Worm (Caenorhabditis elegans) whole organism, L1 larva: ENCODE measurements around the gene rha-1.

Experiments used
- C04F5.9 ChIP-seq: sonication (generic microtip); optimal IDR thresholded peaks from 2 replicates; lab custom pipeline; 2016; ENCODE audit warnings: missing genetic modification characterization, missing compliant biosample characterization
- C16A3.4 ChIP-seq: fragments of 150-350 bp; optimal IDR thresholded peaks from 2 replicates; lab custom pipeline; 2014; ENCODE audit warnings: missing biosample characterization, missing genetic modification characterization
- Y116A8C.19 ChIP-seq: sonication (generic microtip); optimal IDR thresholded peaks from 2 replicates; lab custom pipeline; 2016; ENCODE audit warnings: missing compliant biosample characterization, missing genetic modification characterization, borderline replicate concordance
- blmp-1 ChIP-seq: fragments of 150-350 bp; optimal IDR thresholded peaks from 2 replicates; lab custom pipeline; 2014; ENCODE audit warnings: missing biosample characterization, missing genetic modification characterization
- ceh-82 ChIP-seq, 3 experiments: fragments of 150-350 bp in 1 of 3; sonication (generic microtip) in 2 of 3; optimal IDR thresholded peaks; 2 replicates each; lab custom pipeline; 2014 to 2017; ENCODE audit warnings: missing biosample characterization in 3 of 3, missing genetic modification characterization in 3 of 3
- ceh-90 ChIP-seq: sonication (generic microtip); optimal IDR thresholded peaks from 2 replicates; lab custom pipeline; 2016; ENCODE audit warnings: missing genetic modification characterization, missing compliant biosample characterization
- dsc-1 ChIP-seq: sonication (generic microtip); optimal IDR thresholded peaks from 2 replicates; lab custom pipeline; 2016; ENCODE audit warnings: mild to moderate bottlenecking, missing genetic modification characterization, missing compliant biosample characterization
- efl-1 ChIP-seq, 4 experiments: fragments of 150-350 bp; optimal IDR thresholded peaks in 3 of 4; peaks in 1 of 4; 1 replicate in 1 of 4; 2 replicates in 3 of 4; lab custom pipeline; 2014; ENCODE audit warnings: missing biosample characterization in 2 of 4, missing genetic modification characterization in 2 of 4, missing genetic modification reagents in 2 of 4
- efl-3 ChIP-seq: fragments of 200-800 bp; sonication (Bioruptor generic); optimal IDR thresholded peaks from 2 replicates; lab custom pipeline; 2018; ENCODE audit warnings: mild to moderate bottlenecking, missing genetic modification characterization, missing compliant biosample characterization
- egl-27 ChIP-seq, 2 experiments: fragments of 150-350 bp in 1 of 2; sonication (generic microtip); optimal IDR thresholded peaks; 3 replicates each; lab custom pipeline; 2017 to 2018; ENCODE audit warnings: missing biosample characterization in 2 of 2, missing genetic modification characterization in 2 of 2, missing genetic modification reagents in 2 of 2
- elt-2 ChIP-seq: sonication (generic microtip); optimal IDR thresholded peaks from 2 replicates; lab custom pipeline; 2016; ENCODE audit warnings: missing genetic modification characterization, mild to moderate bottlenecking, inconsistent platforms, missing compliant biosample characterization, missing genetic modification reagents
- elt-3 ChIP-seq, 6 experiments: fragments of 150-350 bp in 1 of 6; sonication (generic microtip); optimal IDR thresholded peaks; 2 replicates each; lab custom pipeline; 2017 to 2018; ENCODE audit warnings: missing biosample characterization in 6 of 6, missing genetic modification characterization in 6 of 6, inconsistent platforms in 1 of 6
- fkh-4 ChIP-seq: sonication (generic microtip); optimal IDR thresholded peaks from 2 replicates; lab custom pipeline; 2016; ENCODE audit warnings: missing compliant biosample characterization, missing genetic modification characterization, borderline replicate concordance
- fkh-8 ChIP-seq: sonication (generic microtip); optimal IDR thresholded peaks from 2 replicates; lab custom pipeline; 2016; ENCODE audit warnings: mild to moderate bottlenecking, missing genetic modification characterization, missing compliant biosample characterization
- hlh-17 ChIP-seq: fragments of 200-800 bp; sonication (Bioruptor generic); optimal IDR thresholded peaks from 2 replicates; lab custom pipeline; 2018; ENCODE audit warnings: missing genetic modification characterization, mild to moderate bottlenecking, missing compliant biosample characterization, moderate library complexity, borderline replicate concordance
- hlh-4 ChIP-seq: sonication (generic microtip); optimal IDR thresholded peaks from 2 replicates; lab custom pipeline; 2016; ENCODE audit warnings: mild to moderate bottlenecking, missing genetic modification characterization, missing compliant biosample characterization
- hpl-2 ChIP-seq: fragments of 150-350 bp; optimal IDR thresholded peaks from 2 replicates; lab custom pipeline; 2014; ENCODE audit warnings: missing biosample characterization, missing genetic modification reagents, missing genetic modification characterization
- jun-1 ChIP-seq: fragments of 150-350 bp; optimal IDR thresholded peaks from 2 replicates; lab custom pipeline; 2014; ENCODE audit warnings: missing biosample characterization, missing genetic modification reagents, missing genetic modification characterization
- lin-13 ChIP-seq: fragments of 150-350 bp; optimal IDR thresholded peaks from 2 replicates; lab custom pipeline; 2014; ENCODE audit warnings: missing biosample characterization, missing genetic modification reagents, missing genetic modification characterization
- lin-14 ChIP-seq: fragments of 200-800 bp; sonication (Bioruptor generic); optimal IDR thresholded peaks from 2 replicates; lab custom pipeline; 2018; ENCODE audit warnings: mild to moderate bottlenecking, missing genetic modification characterization, moderate library complexity, missing compliant biosample characterization
- lin-35 ChIP-seq, 2 experiments: fragments of 150-350 bp; optimal IDR thresholded peaks; 2 replicates each; lab custom pipeline; 2014; ENCODE audit warnings: missing biosample characterization in 2 of 2, missing genetic modification characterization in 2 of 2, missing genetic modification reagents in 2 of 2
- lin-39 ChIP-seq: fragments of 150-350 bp; optimal IDR thresholded peaks from 2 replicates; lab custom pipeline; 2014; ENCODE audit warnings: missing biosample characterization, missing genetic modification reagents, missing genetic modification characterization
- lir-3 ChIP-seq: sonication (generic microtip); optimal IDR thresholded peaks from 2 replicates; lab custom pipeline; 2016; ENCODE audit warnings: mild to moderate bottlenecking, missing genetic modification characterization, moderate library complexity, missing compliant biosample characterization; ENCODE audit not compliant: poor library complexity
- lsy-2 ChIP-seq, 2 experiments: fragments of 150-350 bp; optimal IDR thresholded peaks; 2 replicates each; lab custom pipeline; 2014; ENCODE audit warnings: missing biosample characterization in 2 of 2, missing genetic modification characterization in 2 of 2
- mef-2 ChIP-seq: fragments of 150-350 bp; optimal IDR thresholded peaks from 2 replicates; lab custom pipeline; 2014; ENCODE audit warnings: missing biosample characterization, missing genetic modification characterization
- mep-1 ChIP-seq: fragments of 150-350 bp; optimal IDR thresholded peaks from 2 replicates; lab custom pipeline; 2014; ENCODE audit warnings: missing biosample characterization, missing genetic modification characterization
- nhr-12 ChIP-seq: sonication (generic microtip); optimal IDR thresholded peaks from 2 replicates; lab custom pipeline; 2017; ENCODE audit warnings: missing biosample characterization, missing genetic modification characterization
- nhr-19 ChIP-seq: fragments of 200-800 bp; sonication (Bioruptor generic); conservative IDR thresholded peaks from 2 replicates; pipeline ENCODE4 v1.3.6; 2022; ENCODE audit warnings: missing genetic modification characterization, missing compliant biosample characterization
- nhr-20 ChIP-seq: sonication (generic microtip); optimal IDR thresholded peaks from 2 replicates; lab custom pipeline; 2016; ENCODE audit warnings: mild to moderate bottlenecking, missing genetic modification characterization, missing compliant biosample characterization
- nhr-237 ChIP-seq: fragments of 150-350 bp; optimal IDR thresholded peaks from 2 replicates; lab custom pipeline; 2014; ENCODE audit warnings: missing biosample characterization, missing genetic modification characterization
- nhr-28 ChIP-seq: fragments of 150-350 bp; optimal IDR thresholded peaks from 2 replicates; lab custom pipeline; 2014; ENCODE audit warnings: missing biosample characterization, missing genetic modification characterization
- nhr-71 ChIP-seq: sonication (generic microtip); optimal IDR thresholded peaks from 2 replicates; lab custom pipeline; 2016; ENCODE audit warnings: mild to moderate bottlenecking, missing genetic modification characterization, moderate library complexity, missing compliant biosample characterization
- nhr-90 ChIP-seq: sonication (generic microtip); optimal IDR thresholded peaks from 2 replicates; lab custom pipeline; 2016; ENCODE audit warnings: mild to moderate bottlenecking, missing genetic modification characterization, missing compliant biosample characterization; ENCODE audit not compliant: poor library complexity
- rnt-1 ChIP-seq: sonication (generic microtip); optimal IDR thresholded peaks from 2 replicates; lab custom pipeline; 2016; ENCODE audit warnings: mild to moderate bottlenecking, missing genetic modification characterization, moderate library complexity, missing compliant biosample characterization
- skn-1 ChIP-seq: fragments of 150-350 bp; optimal IDR thresholded peaks from 2 replicates; lab custom pipeline; 2014; ENCODE audit warnings: missing biosample characterization, missing genetic modification characterization
- snpc-4 ChIP-seq: fragments of 150-350 bp; optimal IDR thresholded peaks from 2 replicates; lab custom pipeline; 2014; ENCODE audit warnings: missing biosample characterization, missing genetic modification characterization
- snu-23 ChIP-seq: sonication (generic microtip); optimal IDR thresholded peaks from 2 replicates; lab custom pipeline; 2016; ENCODE audit warnings: missing genetic modification characterization, missing compliant biosample characterization
- sox-4 ChIP-seq: sonication (generic microtip); optimal IDR thresholded peaks from 2 replicates; lab custom pipeline; 2016; ENCODE audit warnings: missing genetic modification characterization, missing compliant biosample characterization
- swsn-7 ChIP-seq: sonication (generic microtip); optimal IDR thresholded peaks from 2 replicates; lab custom pipeline; 2016; ENCODE audit warnings: missing genetic modification characterization, missing compliant biosample characterization
- tbx-2 ChIP-seq: sonication (generic microtip); optimal IDR thresholded peaks from 2 replicates; lab custom pipeline; 2016; ENCODE audit warnings: missing genetic modification characterization, missing compliant biosample characterization
- unc-86 ChIP-seq: sonication (generic microtip); optimal IDR thresholded peaks from 2 replicates; lab custom pipeline; 2016; ENCODE audit warnings: missing genetic modification characterization, missing compliant biosample characterization
- xbp-1 ChIP-seq: sonication (generic microtip); optimal IDR thresholded peaks from 2 replicates; lab custom pipeline; 2016; ENCODE audit warnings: missing genetic modification characterization, missing compliant biosample characterization

The rha-1 gene

DNA sequence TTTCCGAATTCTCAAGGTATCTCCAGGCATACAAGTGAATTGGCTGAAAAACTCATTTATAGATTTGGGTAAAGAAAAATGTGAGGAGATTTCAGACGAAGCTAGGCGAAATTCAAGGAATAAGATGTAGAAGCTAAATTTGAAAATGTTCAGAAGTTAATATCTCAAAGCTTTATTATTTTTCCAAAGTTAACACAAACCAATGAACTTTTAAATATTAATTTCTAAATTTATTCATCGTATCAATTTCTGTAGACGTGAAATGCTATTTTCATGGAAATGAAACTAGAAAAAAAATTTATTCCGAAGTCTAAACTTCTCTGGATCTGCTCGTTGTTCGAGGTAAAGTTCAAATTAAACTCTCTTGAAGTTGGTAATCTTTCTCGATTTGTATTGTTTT, 38.2 kb downstream of the rha-1 start, which contains the start of gene agxt-1:
Gene agxt-1, plus strand, starts transcription at position 301 of the 400 bp plus-strand sequence.
- no peak for TF ChIP-seq blmp-1
- TF ChIP-seq ceh-90 (tag; lab: Kevin White, UChicago) = no peak
- no peak for TF ChIP-seq nhr-237
- TF ChIP-seq C16A3.4 (tag; lab: Kevin White, UChicago) = no peak
- no peak for TF ChIP-seq lin-39 (tag; lab: Kevin White, UChicago)
- TF ChIP-seq efl-3 (GFP tag; lab: Kevin White, UChicago) = no peak
- no peak for TF ChIP-seq ceh-82 (tag; optimal IDR thresholded peaks at IDR 0.05; lab: Kevin White, UChicago)
- no peak for TF ChIP-seq lsy-2 (tag; optimal IDR thresholded peaks at IDR 0.05; lab: Kevin White, UChicago)
- TF ChIP-seq nhr-12 (tag; lab: Kevin White, UChicago) = no peak
- TF ChIP-seq egl-27 (tag; optimal IDR thresholded peaks at IDR 0.05; lab: Kevin White, UChicago) = no peak
- TF ChIP-seq fkh-4 (tag; lab: Kevin White, UChicago) = no peak
- TF ChIP-seq elt-2 = no peak
- no peak for TF ChIP-seq unc-86 (tag; lab: Kevin White, UChicago)
- TF ChIP-seq C04F5.9 = no peak
- TF ChIP-seq hpl-2 = no peak
- TF ChIP-seq elt-3 (tag; optimal IDR thresholded peaks at IDR 0.05; lab: Kevin White, UChicago) = no peak
- TF ChIP-seq jun-1 = no peak

DNA sequence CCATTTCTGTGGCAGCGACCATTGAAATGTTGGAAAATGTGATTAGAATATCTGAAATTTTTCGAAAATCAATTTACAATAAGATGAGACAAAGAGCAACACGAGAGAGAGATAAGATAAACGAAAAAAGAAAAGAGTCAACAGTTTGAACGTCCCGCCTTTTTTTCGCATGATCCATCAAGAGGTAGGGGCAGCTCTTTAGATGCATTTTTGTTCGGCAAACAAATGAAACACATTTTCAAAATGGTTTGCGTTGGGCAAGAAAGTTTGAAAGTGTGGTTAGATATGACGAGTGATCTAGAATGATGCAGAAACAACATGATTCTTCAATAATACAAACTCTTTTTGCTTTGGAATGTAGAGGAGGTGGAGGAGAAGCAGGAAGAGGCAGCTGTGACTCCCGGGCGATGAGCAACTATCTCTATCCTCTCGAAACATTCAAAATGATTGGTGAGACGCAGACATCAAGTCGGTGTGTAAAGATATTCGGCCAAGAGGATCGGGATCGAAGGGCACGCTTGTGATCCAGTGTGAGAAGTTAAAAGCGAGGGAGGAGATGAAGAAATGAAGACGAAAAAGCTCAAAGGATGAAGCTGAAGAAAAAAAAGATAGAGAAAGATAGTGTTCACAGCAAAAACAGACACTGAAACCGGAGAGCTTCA, 38.9 kb downstream of the rha-1 start, which contains the start of gene F46C5.6:
Gene F46C5.6, minus strand, starts transcription at position 51 of the 662 bp plus-strand sequence.
- TF ChIP-seq swsn-7 (tag; lab: Kevin White, UChicago) (peak; percentile 9), lin-13 (no peak), blmp-1 (no peak), nhr-20 (tag; lab: Kevin White, UChicago) (peak; percentile 39), rnt-1 (tag; lab: Kevin White, UChicago) (peak; percentile 66), nhr-71 (tag; lab: Kevin White, UChicago) (peak; percentile 73), lsy-2 (tag; optimal IDR thresholded peaks at IDR 0.05; lab: Kevin White, UChicago) (peak in 1 of 2 experiments; percentile 40), egl-27 (tag; optimal IDR thresholded peaks at IDR 0.05; lab: Kevin White, UChicago) (no peak), skn-1 (no peak), lin-14 (GFP tag; lab: Kevin White, UChicago) (peak; percentile 83), lin-35 (GFP tag; optimal IDR thresholded peaks at IDR 0.05; lab: Kevin White, UChicago) (peak in 1 of 2 experiments; percentile 13), tbx-2 (tag; lab: Kevin White, UChicago) (peak; percentile 19), nhr-90 (tag; lab: Kevin White, UChicago) (no peak), snu-23 (GFP tag; lab: Kevin White, UChicago) (peak; percentile 45), fkh-8 (tag; lab: Kevin White, UChicago) (no peak), efl-1 (optimal IDR thresholded peaks at IDR 0.05; lab: Kevin White, UChicago) (peak in 1 of 2 experiments; percentile 10), efl-1 (GFP tag; optimal IDR thresholded peaks at IDR 0.05 in 1 of 2; lab: Kevin White, UChicago) (no peak), lin-39 (tag; lab: Kevin White, UChicago) (no peak), C16A3.4 (tag; lab: Kevin White, UChicago) (no peak), nhr-19 (GFP tag; lab: Robert Waterston, UW) (peak; percentile 30; the same call in 1 of the 2 replicates), dsc-1 (tag; lab: Kevin White, UChicago) (peak; percentile 53)

DNA sequence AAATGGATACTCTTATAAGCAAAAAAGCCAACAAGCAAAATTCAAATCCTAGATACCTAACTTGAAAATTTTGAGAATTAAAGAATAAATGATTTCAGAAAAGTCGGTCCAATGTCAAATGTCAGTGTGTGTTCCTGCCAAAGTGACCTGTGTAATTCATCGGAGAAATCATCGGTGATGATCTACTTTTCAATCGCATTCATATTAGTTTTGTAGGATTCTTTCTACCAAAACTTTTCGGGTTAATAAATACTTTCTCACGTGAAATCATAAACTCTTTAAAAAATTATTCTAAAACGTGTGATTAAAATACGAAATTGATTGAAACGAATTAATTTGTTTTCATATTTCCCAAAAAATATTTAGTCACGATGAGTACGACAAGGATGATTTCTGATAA, 44.4 kb downstream of the rha-1 start, which contains the start of gene F46C5.7:
Gene F46C5.7, plus strand, starts transcription at position 301 of the 400 bp plus-strand sequence.
- TF ChIP-seq hlh-4 (tag; lab: Kevin White, UChicago) (no peak), lir-3 (no peak), xbp-1 (tag; lab: Kevin White, UChicago) (no peak), sox-4 (no peak), hlh-17 (no peak), dsc-1 (tag; lab: Kevin White, UChicago) (no peak), mef-2 (no peak), snpc-4 (tag; lab: Kevin White, UChicago) (no peak), mep-1 (tag; lab: Kevin White, UChicago) (no peak), Y116A8C.19 (tag; lab: Kevin White, UChicago) (no peak), nhr-28 (tag; lab: Kevin White, UChicago) (no peak)
